Fruit fly (Drosophila melanogaster) whole organism, embryonic: ENCODE data around the gene CG2278.

Experiments used
- CG6254 ChIP-seq: fragments of 200-800 bp; sonication (Bioruptor generic); optimal IDR thresholded peaks from 3 replicates; lab custom pipeline; 2017; ENCODE audit warnings: mild to moderate bottlenecking, missing biosample characterization, missing genetic modification reagents, missing genetic modification characterization
- H2.0 ChIP-seq: fragments of 200-800 bp; sonication (Bioruptor generic); IDR thresholded peaks from 2 replicates; pipeline ENCODE4 v1.3.6; 2022; ENCODE audit warnings: missing biosample characterization, missing genetic modification characterization
- ewg ChIP-seq: fragments of 200-800 bp; sonication (Bioruptor generic); optimal IDR thresholded peaks from 3 replicates; lab custom pipeline; 2017; ENCODE audit warnings: mild to moderate bottlenecking, missing biosample characterization, missing genetic modification reagents, missing genetic modification characterization
- pan ChIP-seq, 4 experiments: fragments of >200 bp in 3 of 4; fragments of 200-800 bp in 1 of 4; sonication (Bioruptor generic) in 1 of 4; optimal IDR thresholded peaks in 3 of 4; IDR thresholded peaks in 1 of 4; 2 replicates each; pipeline versions ENCODE4 v1.3.6 to Lab custom; 2017 to 2022; ENCODE audit warnings: missing biosample characterization in 2 of 4, missing genetic modification characterization in 2 of 4, mixed read lengths in 1 of 4

DNA sequence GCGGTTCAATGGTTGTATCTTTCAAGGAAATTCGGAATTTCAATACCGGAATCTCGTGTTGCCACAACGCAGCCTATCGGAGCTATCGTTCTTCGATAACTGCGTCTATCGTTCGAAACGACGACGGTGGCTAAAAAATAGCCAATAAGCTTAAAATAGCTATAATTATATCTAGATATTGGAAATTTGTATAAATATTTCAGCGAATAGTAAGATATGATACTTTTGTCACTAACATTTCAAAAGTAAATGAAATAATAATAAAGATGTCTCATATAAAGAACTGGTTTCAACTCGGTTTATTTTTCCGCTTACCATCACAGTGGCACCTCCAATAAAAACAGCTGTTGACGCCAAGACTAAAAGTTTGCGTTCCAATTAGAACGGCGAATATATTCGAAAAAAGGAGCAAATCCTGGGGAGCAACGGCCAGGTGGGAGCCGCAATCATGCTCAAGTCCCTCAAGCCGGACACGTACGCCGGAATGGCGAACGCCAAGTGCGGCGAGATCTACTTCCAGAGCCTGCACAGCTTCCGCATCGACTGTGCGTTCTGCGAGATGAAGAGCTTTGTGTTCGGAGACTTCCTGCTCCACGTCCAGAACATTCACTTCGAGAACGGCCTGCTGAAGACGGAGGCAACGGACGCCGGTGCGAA lies 24.4 kb downstream of the CG2278 start, which contains the start of the genes alpha-PheRS and CG2129:
- no peak for TF ChIP-seq CG6254 (GFP tag; lab: Kevin White, UChicago)
- no peak for TF ChIP-seq ewg (GFP tag; lab: Kevin White, UChicago)
- TF ChIP-seq pan (optimal IDR thresholded peaks at IDR 0.05; lab: Kevin White, UChicago) = no peak
- no peak for TF ChIP-seq pan (GFP tag; optimal IDR thresholded peaks at IDR 0.05 in 1 of 2, IDR thresholded peaks at IDR 0.05 in 1 of 2)
- no peak for TF ChIP-seq H2.0
